Worm (Caenorhabditis elegans): Measurements from ENCODE around the gene fmil-1.

The fmil-1 gene

DNA sequence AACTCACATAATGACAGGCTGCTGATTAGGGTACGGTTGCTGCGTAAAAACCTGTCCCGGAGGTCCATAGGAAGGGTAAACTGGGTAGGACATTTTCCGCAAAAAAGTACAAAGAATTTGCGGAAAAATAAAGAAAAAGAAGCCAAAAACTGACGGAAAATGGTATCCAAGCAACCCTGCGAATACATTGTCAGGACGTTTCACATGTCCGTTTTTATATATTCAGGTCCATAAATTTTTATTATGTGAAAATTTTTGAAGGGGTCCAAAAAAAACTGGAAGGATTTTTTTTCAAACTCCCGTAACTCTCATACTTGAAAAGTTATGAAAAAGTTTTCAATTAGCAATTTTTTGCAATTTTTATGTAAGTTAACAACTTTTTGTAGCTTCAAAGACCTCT is 26.3 kb downstream of the fmil-1 start, which contains the start of gene CC8.3:
TSS of gene CC8.3 (minus strand) at position 101 of the 400 bp plus-strand sequence.
- TF ChIP-seq nhr-77 (tag; optimal IDR thresholded peaks at IDR 0.05) (no peak), tra-1 (GFP tag; IDR thresholded peaks at IDR 0.05) (no peak), R02D3.7 (tag; optimal IDR thresholded peaks at IDR 0.05) (no peak), hlh-11 (tag; optimal IDR thresholded peaks at IDR 0.05) (no peak), fos-1 (tag; optimal IDR thresholded peaks at IDR 0.05) (no peak), dve-1 (tag; optimal IDR thresholded peaks at IDR 0.05; ENCODE audit: insufficient read depth) (no peak), hmg-1.1 (GFP tag; IDR thresholded peaks at IDR 0.05) (no peak), mxl-3 (GFP tag; optimal IDR thresholded peaks at IDR 0.05) (no peak), lin-1 (GFP tag; IDR thresholded peaks at IDR 0.05) (no peak), ama-1 (optimal IDR thresholded peaks at IDR 0.05) (no peak), skn-1 (tag; optimal IDR thresholded peaks at IDR 0.05) (no peak), Y75B8A.6 (GFP tag; IDR thresholded peaks at IDR 0.05) (no peak), madf-9 (GFP tag; conservative IDR thresholded peaks at IDR 0.05) (no peak), pqm-1 (tag; optimal IDR thresholded peaks at IDR 0.05) (no peak), nhr-111 (GFP tag; optimal IDR thresholded peaks at IDR 0.05) (no peak), nhr-10 (tag; optimal IDR thresholded peaks at IDR 0.05) (no peak)

DNA sequence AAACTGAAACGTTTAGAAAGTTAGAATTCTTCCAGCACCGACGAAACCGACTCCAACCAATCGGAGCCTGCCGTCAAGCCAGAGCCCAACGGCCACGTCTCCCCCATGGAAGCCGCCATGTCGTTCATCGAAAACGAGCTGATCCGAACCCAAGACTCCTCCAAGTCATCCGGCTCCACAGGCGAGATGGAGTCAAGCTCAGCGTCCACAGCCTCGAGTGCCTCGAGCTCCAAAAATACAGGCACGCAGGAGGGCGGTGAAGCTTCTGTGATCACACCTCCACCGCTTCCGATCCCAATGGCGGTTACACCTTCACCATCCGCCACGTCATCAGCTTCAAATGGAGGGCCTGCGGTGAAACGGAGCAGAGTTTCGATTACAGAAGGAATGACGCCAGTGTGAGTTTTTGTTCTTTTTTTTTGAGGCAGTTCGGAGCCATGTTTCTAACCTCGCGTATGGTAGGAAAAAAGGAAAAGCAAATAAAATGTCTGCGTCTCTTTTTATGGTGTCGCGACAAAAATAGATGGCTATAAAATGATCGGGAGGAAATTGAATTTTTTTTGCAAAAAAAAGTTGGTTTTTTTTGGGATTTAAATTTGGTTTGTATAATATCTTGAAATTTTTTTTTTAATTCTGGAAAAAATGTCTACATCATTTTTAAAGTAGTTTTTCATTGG is 30.1 kb downstream of the fmil-1 start:
- TF ChIP-seq lin-29 (GFP tag; IDR thresholded peaks at IDR 0.05) (no peak), nhr-28 (tag; optimal IDR thresholded peaks at IDR 0.05) (peak; percentile 27), dve-1 (tag; optimal IDR thresholded peaks at IDR 0.05; ENCODE audit: insufficient read depth) (peak; percentile 5), ceh-32 (tag; optimal IDR thresholded peaks at IDR 0.05; ENCODE audit: poor library complexity) (no peak), dmd-8 (GFP tag; IDR thresholded peaks at IDR 0.05) (no peak), ceh-62 (tag; optimal IDR thresholded peaks at IDR 0.05) (no peak), php-3 (GFP tag; IDR thresholded peaks at IDR 0.05) (0 out of 2 replicates have a peak, but pooled peaks have one; percentile 16), set-16 (GFP tag; IDR thresholded peaks at IDR 0.05) (peak; percentile 88), saeg-2 (GFP tag; IDR thresholded peaks at IDR 0.05) (no peak)

DNA sequence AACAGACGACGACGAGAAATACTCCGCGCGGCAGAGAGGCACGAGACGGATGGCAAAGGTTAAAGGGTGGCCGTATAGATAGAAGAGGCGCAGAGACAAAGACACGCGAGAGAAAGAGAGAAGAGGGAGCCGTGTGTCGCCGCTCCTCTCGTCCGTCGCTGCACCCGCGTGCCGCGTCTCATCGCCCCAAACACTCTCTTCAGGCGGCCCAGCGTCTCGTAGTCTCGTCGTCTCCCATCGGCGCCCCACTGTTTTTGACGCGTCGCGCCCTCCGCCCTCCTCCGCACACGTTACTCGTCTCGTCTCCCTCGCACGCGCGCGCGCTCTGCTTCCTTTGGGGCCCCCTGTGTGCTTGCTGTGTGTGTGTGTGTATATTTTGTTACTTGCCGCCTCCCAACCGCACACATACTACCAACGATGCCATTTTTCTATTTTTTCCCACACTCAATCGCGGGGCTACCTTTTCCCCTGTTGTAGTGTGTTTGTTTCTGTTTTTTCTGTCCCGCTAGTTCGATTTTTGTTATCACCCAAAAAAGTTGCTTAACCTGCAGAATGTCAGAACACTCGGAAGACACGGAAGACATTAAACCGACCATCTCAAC is 31.9 kb downstream of the fmil-1 start, which contains the start of gene madf-9:
TSS of gene madf-9 (plus strand) at position 552 of the 602 bp plus-strand sequence.
- TF ChIP-seq nhr-11 (tag; optimal IDR thresholded peaks at IDR 0.05) = no peak
- 0 out of 2 replicates have a peak, but pooled peaks have one; percentile 19 for TF ChIP-seq tra-1 (GFP tag; IDR thresholded peaks at IDR 0.05)
- TF ChIP-seq vab-7 (GFP tag; IDR thresholded peaks at IDR 0.05) = peak; percentile 11; the same call in 1 of the 2 replicates
- TF ChIP-seq fos-1 (tag; optimal IDR thresholded peaks at IDR 0.05) = no peak
- no peak for TF ChIP-seq daf-8 (GFP tag; IDR thresholded peaks at IDR 0.05)
- TF ChIP-seq nhr-76 (tag; optimal IDR thresholded peaks at IDR 0.05) = no peak
- peak; percentile 77 for TF ChIP-seq T26A8.4 (GFP tag; IDR thresholded peaks at IDR 0.05)
- TF ChIP-seq lim-7 (GFP tag; IDR thresholded peaks at IDR 0.05) = no peak
- peak; percentile 78 to 88 for TF ChIP-seq mdl-1 (tag; optimal IDR thresholded peaks at IDR 0.05)
- no peak for TF ChIP-seq ceh-32 (tag; optimal IDR thresholded peaks at IDR 0.05; ENCODE audit: poor library complexity)
- TF ChIP-seq ztf-11 (tag; optimal IDR thresholded peaks at IDR 0.05) = no peak
- TF ChIP-seq unc-130 (GFP tag; optimal IDR thresholded peaks at IDR 0.05) = no peak
- no peak for TF ChIP-seq Y5F2A.4 (GFP tag; optimal IDR thresholded peaks at IDR 0.05)
- TF ChIP-seq php-3 (GFP tag; IDR thresholded peaks at IDR 0.05) = peak; percentile 75
- TF ChIP-seq zip-11 (GFP tag; IDR thresholded peaks at IDR 0.05) = no peak
- TF ChIP-seq ceh-82 (tag; optimal IDR thresholded peaks at IDR 0.05) = no peak
- TF ChIP-seq nhr-41 (GFP tag; IDR thresholded peaks at IDR 0.05) = peak; percentile 98
- TF ChIP-seq lin-38 (GFP tag; IDR thresholded peaks at IDR 0.05) = peak; percentile 69
- TF ChIP-seq nhr-28 (tag; optimal IDR thresholded peaks at IDR 0.05) = peak; percentile 64
- 0 out of 2 replicates have a peak, but pooled peaks have one; percentile 64 for TF ChIP-seq saeg-2 (GFP tag; IDR thresholded peaks at IDR 0.05)
- TF ChIP-seq zfp-3 (GFP tag; conservative IDR thresholded peaks at IDR 0.05) = no peak
- peak; percentile 92 for TF ChIP-seq mxl-3 (GFP tag; optimal IDR thresholded peaks at IDR 0.05)
- TF ChIP-seq F10B5.3 (tag; optimal IDR thresholded peaks at IDR 0.05) = peak; percentile 13
- peak; percentile 26 for TF ChIP-seq spr-3 (GFP tag; optimal IDR thresholded peaks at IDR 0.05)
- peak in 1 of 2 experiments; percentile 77 for TF ChIP-seq hif-1 (tag; optimal IDR thresholded peaks at IDR 0.05)
- TF ChIP-seq aha-1 (tag) = peak; percentile 99
- TF ChIP-seq skn-1 (tag; optimal IDR thresholded peaks at IDR 0.05) = no peak
- peak; percentile 37 to 44 for TF ChIP-seq lsy-2 (tag; optimal IDR thresholded peaks at IDR 0.05)
- TF ChIP-seq nhr-6 (tag; optimal IDR thresholded peaks at IDR 0.05) = peak; percentile 81
- TF ChIP-seq mxl-2 (GFP tag; conservative IDR thresholded peaks at IDR 0.05) = 0 out of 2 replicates have a peak, but pooled peaks have one; percentile 21
